Fruit fly (Drosophila melanogaster): Measurements from ENCODE around the gene CG1677.

DNA sequence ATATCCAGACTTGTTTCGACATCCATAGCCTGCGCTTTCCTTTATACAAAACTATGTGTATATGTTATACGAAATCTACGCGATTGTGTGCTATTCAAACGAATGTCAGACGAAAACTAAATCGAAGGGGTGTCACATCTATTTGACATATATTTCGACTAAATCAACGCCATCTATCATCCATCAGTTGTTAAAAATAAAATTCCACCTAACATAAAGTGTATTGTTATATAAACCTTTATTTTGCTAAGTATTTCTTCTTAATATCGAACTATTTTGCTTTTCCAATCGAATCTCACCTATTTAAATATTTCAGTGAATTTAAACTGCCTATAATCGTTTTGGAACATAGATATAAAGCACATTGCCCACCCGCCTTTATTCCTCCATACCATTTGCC is 2.5 kb downstream of the CG1677 start, which contains the start of gene CG15035:
- TF ChIP-seq CG4318 (GFP tag; optimal IDR thresholded peaks at IDR 0.05) = no peak
- TF ChIP-seq OdsH (GFP tag; optimal IDR thresholded peaks at IDR 0.05) = no peak
- no peak for TF ChIP-seq CG3919 (GFP tag; optimal IDR thresholded peaks at IDR 0.05)
- TF ChIP-seq Sox15 (GFP tag; optimal IDR thresholded peaks at IDR 0.05) = no peak
- no peak for TF ChIP-seq CG16779 (tag; optimal IDR thresholded peaks at IDR 0.05)
- no peak for TF ChIP-seq Ets21C (GFP tag; optimal IDR thresholded peaks at IDR 0.05)
- TF ChIP-seq Met (GFP tag; optimal IDR thresholded peaks at IDR 0.05) = no peak
- TF ChIP-seq Lpt (GFP tag; optimal IDR thresholded peaks at IDR 0.05) = no peak
- no peak for TF ChIP-seq vri (GFP tag; optimal IDR thresholded peaks at IDR 0.05)

All from whole organism, prepupa.